Worm (Caenorhabditis elegans): ENCODE results near the gene ZK1320.2.

ZK1320.2 gene

DNA sequence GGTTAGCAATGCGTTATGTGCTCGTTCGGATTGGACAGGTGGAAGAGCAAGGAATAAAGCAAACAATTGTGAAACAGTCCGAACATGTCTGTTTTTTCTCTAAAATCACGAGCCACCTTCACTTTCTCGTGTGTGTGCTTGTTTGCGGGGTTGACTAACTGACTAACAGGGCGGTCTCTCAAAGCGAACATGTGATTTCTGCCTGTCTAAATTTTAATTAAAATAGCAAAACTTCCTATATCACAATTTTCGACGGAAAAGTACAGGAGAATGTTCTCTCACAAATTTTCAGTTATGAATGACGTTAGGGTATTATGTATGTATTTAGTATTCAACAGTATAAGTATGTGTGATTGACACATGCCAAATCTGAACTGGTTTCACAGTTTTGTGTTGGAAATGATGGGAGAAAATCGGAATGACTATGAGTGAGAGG is 36.9 kb downstream of the ZK1320.2 start (continued):
- TF ChIP-seq zim-3 (tag; optimal IDR thresholded peaks at IDR 0.05) = no peak
- peak; percentile 48 for TF ChIP-seq atf-7 (tag; optimal IDR thresholded peaks at IDR 0.05)
- peak; percentile 95 to 97 for TF ChIP-seq let-607 (tag; optimal IDR thresholded peaks at IDR 0.05)
- no peak for TF ChIP-seq tbx-9 (tag; optimal IDR thresholded peaks at IDR 0.05; ENCODE audit: borderline replicate concordance)
- peak; percentile 96 for TF ChIP-seq unc-62 (GFP tag; optimal IDR thresholded peaks at IDR 0.05)
- 0 out of 2 replicates have a peak, but pooled peaks have one; percentile 17 for TF ChIP-seq Y56A3A.18 (GFP tag; IDR thresholded peaks at IDR 0.05)

DNA sequence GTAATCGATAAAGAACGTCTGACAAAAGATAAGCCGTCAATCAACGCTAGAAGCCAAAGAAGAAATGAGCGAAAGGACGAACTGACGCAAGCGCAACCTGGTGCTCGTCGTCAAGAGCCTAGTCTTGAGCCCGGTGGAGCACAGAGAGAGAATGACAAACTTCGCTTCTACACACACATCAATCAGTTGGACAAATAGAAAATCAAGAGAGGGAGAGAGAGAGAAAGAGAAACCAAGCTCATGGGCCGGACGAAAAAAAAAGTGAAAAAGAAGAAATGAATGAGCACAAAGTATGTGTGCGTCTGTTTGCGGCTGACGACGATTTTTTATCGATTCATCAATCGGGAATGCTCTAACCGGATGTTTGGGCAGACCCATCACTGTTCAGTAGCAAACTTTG is 37.7 kb downstream of the ZK1320.2 start:
- TF ChIP-seq nfyb-1 (GFP tag; IDR thresholded peaks at IDR 0.05) (no peak), ztf-22 (GFP tag; optimal IDR thresholded peaks at IDR 0.05) (no peak), ama-1 (optimal IDR thresholded peaks at IDR 0.05) (peak; percentile 33), ama-1 (GFP tag; optimal IDR thresholded peaks at IDR 0.05) (no peak), mcd-1 (GFP tag; IDR thresholded peaks at IDR 0.05) (0 out of 2 replicates have a peak, but pooled peaks have one; percentile 35), zim-3 (tag; optimal IDR thresholded peaks at IDR 0.05) (no peak), hmg-1.2 (GFP tag; IDR thresholded peaks at IDR 0.05) (peak; percentile 14; the same call in 1 of the 2 replicates), zfh-2 (GFP tag; conservative IDR thresholded peaks at IDR 0.05) (peak; percentile 41), ekl-4 (GFP tag; IDR thresholded peaks at IDR 0.05) (peak; percentile 27; the same call in 1 of the 2 replicates), pha-4 (tag; optimal IDR thresholded peaks at IDR 0.05) (peak; percentile 43), Y53G8AR.9 (GFP tag; conservative IDR thresholded peaks at IDR 0.05) (no peak), ceh-40 (GFP tag; IDR thresholded peaks at IDR 0.05) (no peak), dox-1 (GFP tag; IDR thresholded peaks at IDR 0.05) (0 out of 2 replicates have a peak, but pooled peaks have one; percentile 14)

- no peak for TF ChIP-seq rec-8 (tag; optimal IDR thresholded peaks at IDR 0.05)
- no peak for TF ChIP-seq ceh-27 (GFP tag; optimal IDR thresholded peaks at IDR 0.05)
- no peak for TF ChIP-seq F37B4.10 (GFP tag; IDR thresholded peaks at IDR 0.05)
- peak; percentile 72 for TF ChIP-seq nhr-80 (tag; optimal IDR thresholded peaks at IDR 0.05)
- no peak for TF ChIP-seq nfya-1 (tag; optimal IDR thresholded peaks at IDR 0.05; ENCODE audit: borderline replicate concordance, insufficient read depth)
- TF ChIP-seq sdz-38 (tag; optimal IDR thresholded peaks at IDR 0.05) = no peak
- TF ChIP-seq egl-44 (GFP tag; IDR thresholded peaks at IDR 0.05) = no peak
- TF ChIP-seq let-607 (tag; optimal IDR thresholded peaks at IDR 0.05) = peak; percentile 93 to 94
- TF ChIP-seq mcd-1 (GFP tag; IDR thresholded peaks at IDR 0.05) = no peak
- no peak for TF ChIP-seq dox-1 (GFP tag; IDR thresholded peaks at IDR 0.05)
- TF ChIP-seq Y79H2A.3 (GFP tag; conservative IDR thresholded peaks at IDR 0.05) = no peak
- TF ChIP-seq ZK185.1 (tag; optimal IDR thresholded peaks at IDR 0.05; ENCODE audit: poor library complexity, severe bottlenecking) = peak; percentile 29
- no peak for TF ChIP-seq F39B2.1 (GFP tag; IDR thresholded peaks at IDR 0.05)
- TF ChIP-seq tbx-9 (tag; optimal IDR thresholded peaks at IDR 0.05; ENCODE audit: borderline replicate concordance) = no peak
- TF ChIP-seq T26A5.8 (tag; optimal IDR thresholded peaks at IDR 0.05) = no peak
- TF ChIP-seq egl-18 (GFP tag; IDR thresholded peaks at IDR 0.05) = no peak
- TF ChIP-seq B0336.3 (GFP tag; IDR thresholded peaks at IDR 0.05) = no peak
These were observed 38.2 kb downstream of the ZK1320.2 start for ce11 chrII:9620616-9621015.

DNA sequence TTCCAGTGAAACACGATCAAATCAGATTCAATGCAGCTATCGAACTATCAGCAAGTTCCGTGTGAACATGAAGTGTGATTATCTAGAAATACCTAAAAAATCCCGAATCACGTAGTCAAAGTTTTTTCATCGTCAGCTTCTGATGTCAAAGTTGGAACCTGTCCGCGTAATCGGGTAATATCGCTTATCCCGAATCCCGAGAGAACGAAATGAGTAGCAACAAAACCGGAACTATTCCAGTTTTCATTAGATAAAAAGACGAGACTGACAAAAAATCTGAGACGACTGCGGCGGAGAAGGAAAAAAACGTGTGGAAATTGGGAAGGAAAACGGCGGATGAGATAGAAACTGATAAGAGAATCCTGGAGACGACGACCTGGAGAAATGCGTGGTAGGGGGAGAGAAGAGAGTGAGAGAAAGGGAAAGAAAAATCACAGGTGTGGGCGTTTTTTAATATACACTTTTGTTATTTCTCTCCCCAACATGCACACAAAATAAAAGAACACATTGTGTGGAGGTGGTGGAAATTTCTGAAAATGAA is 38.7 kb downstream of the ZK1320.2 start:
- TF ChIP-seq Y56A3A.18 (GFP tag; IDR thresholded peaks at IDR 0.05) (0 out of 2 replicates have a peak, but pooled peaks have one; percentile 28), nfya-2 (GFP tag; IDR thresholded peaks at IDR 0.05) (no peak), hlh-26 (GFP tag; conservative IDR thresholded peaks at IDR 0.05) (no peak), mcd-1 (GFP tag; IDR thresholded peaks at IDR 0.05) (0 out of 2 replicates have a peak, but pooled peaks have one; percentile 8), Y95B8A.8 (GFP tag; IDR thresholded peaks at IDR 0.05) (no peak), zfh-2 (GFP tag; conservative IDR thresholded peaks at IDR 0.05) (peak; percentile 41; the same call in 1 of the 2 replicates), rec-8 (tag; optimal IDR thresholded peaks at IDR 0.05) (no peak), ama-1 (optimal IDR thresholded peaks at IDR 0.05) (peak; percentile 89), ama-1 (GFP tag; optimal IDR thresholded peaks at IDR 0.05) (no peak)

Measured in whole organism, young adult.